Fruit fly (Drosophila melanogaster): Measurements from ENCODE around the gene t-cup.

t-cup gene

DNA sequence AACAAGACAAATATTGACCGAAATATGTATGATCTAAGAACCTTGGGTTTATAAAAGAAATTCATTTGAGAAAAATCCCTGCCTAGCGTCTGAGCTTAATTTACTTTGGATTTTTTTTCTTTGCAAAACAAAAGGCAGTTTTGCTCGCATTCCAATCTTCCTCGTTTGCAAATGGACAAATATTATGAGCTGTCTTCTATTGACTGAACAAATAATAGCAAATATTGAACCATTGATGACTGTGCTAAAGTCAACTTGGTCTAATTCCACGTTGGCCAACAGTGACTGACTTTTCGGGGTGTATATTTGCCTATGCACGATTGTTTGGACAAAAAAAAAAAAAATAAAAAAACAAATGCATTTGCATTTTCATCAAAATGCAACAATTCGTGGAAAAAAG lies 12.3 kb upstream of the t-cup start (continued):
- peak in 1 of 2 experiments; percentile 27 for TF ChIP-seq bsh (GFP tag; optimal IDR thresholded peaks at IDR 0.05)
- peak; percentile 15 for TF ChIP-seq PHDP (tag; optimal IDR thresholded peaks at IDR 0.05)
- TF ChIP-seq sr (GFP tag; IDR thresholded peaks at IDR 0.05) = peak; percentile 15; the same call in 1 of the 3 replicates
- TF ChIP-seq CG3163 (GFP tag; optimal IDR thresholded peaks at IDR 0.05) = no peak
- peak; percentile 54 for TF ChIP-seq CG11504 (tag; optimal IDR thresholded peaks at IDR 0.05)
- TF ChIP-seq CG4707 (GFP tag; optimal IDR thresholded peaks at IDR 0.05) = peak; percentile 21
- no peak for TF ChIP-seq pan (optimal IDR thresholded peaks at IDR 0.05)
- peak in 1 of 2 experiments; percentile 39 for TF ChIP-seq pan (GFP tag; optimal IDR thresholded peaks at IDR 0.05 in 1 of 2, IDR thresholded peaks at IDR 0.05 in 1 of 2)
- TF ChIP-seq Fer1 (GFP tag; optimal IDR thresholded peaks at IDR 0.05) = peak; percentile 12
- TF ChIP-seq seq (GFP tag; IDR thresholded peaks at IDR 0.05) = peak; percentile 55; the same call in 1 of the 2 replicates
- peak; percentile 15 for TF ChIP-seq CG12219 (GFP tag; optimal IDR thresholded peaks at IDR 0.05)
- TF ChIP-seq Vsx1 (GFP tag; optimal IDR thresholded peaks at IDR 0.05) = peak; percentile 19

dm6 chr2L:12508678-12509077 lies 11.5 kb upstream of the t-cup start:
- TF ChIP-seq dmrt99B (tag; optimal IDR thresholded peaks at IDR 0.05) (peak; percentile 33), lab (GFP tag; optimal IDR thresholded peaks at IDR 0.05) (peak; percentile 23), CG34376 (GFP tag; optimal IDR thresholded peaks at IDR 0.05) (peak; percentile 17), tio (GFP tag; optimal IDR thresholded peaks at IDR 0.05) (no peak), Pdp1 (GFP tag; optimal IDR thresholded peaks at IDR 0.05) (peak in 1 of 2 experiments; percentile 68), sug (tag; optimal IDR thresholded peaks at IDR 0.05) (peak; percentile 7), Eip74EF (GFP tag; optimal IDR thresholded peaks at IDR 0.05) (peak in 1 of 2 experiments; percentile 51), Lim3 (GFP tag; IDR thresholded peaks at IDR 0.05) (no peak), wek (GFP tag; optimal IDR thresholded peaks at IDR 0.05) (peak; percentile 4), exex (tag; optimal IDR thresholded peaks at IDR 0.05) (peak; percentile 65), CG12071 (GFP tag; optimal IDR thresholded peaks at IDR 0.05) (peak; percentile 3), ci (GFP tag; IDR thresholded peaks at IDR 0.05) (peak; percentile 48; the same call in 1 of the 3 replicates), gro (GFP tag; optimal IDR thresholded peaks at IDR 0.05) (peak; percentile 17), mirr (GFP tag; optimal IDR thresholded peaks at IDR 0.05) (peak; percentile 67), gcm (GFP tag; optimal IDR thresholded peaks at IDR 0.05) (peak; percentile 2), grn (GFP tag; optimal IDR thresholded peaks at IDR 0.05) (peak; percentile 88), lola (GFP tag; optimal IDR thresholded peaks at IDR 0.05) (no peak), CG8290 (GFP tag; optimal IDR thresholded peaks at IDR 0.05) (no peak), CG8290 (tag; optimal IDR thresholded peaks at IDR 0.05) (peak in 1 of 2 experiments; percentile 53), salm (tag; optimal IDR thresholded peaks at IDR 0.05) (peak; percentile 48), CG31365 (tag; optimal IDR thresholded peaks at IDR 0.05) (no peak)

DNA sequence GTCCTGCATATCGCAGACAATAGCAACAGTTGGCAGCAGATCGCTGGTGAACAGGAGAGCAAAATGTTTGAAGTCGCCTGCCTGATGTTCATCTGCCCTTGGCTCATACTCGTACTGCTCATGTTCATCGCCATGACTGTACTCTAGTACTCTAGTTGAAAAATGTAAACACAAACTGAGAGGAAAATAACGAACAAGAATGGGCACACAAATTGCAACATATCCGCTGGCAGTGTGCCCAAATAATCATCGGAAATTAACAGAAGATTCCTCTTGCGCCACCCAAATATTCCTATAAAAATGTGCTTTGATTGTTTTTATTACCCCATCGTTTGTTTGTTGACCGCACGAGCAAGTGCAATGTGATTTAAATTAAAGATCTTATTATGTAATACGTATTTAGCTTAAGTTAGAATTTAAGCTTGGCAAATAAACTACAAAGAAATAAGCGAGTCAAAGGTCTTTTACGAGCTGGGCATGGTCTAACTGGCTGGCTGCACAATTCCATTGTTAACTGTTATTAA lies 11.0 kb upstream of the t-cup start:
- TF ChIP-seq Lpt (GFP tag; optimal IDR thresholded peaks at IDR 0.05) (no peak), CG2199 (GFP tag; IDR thresholded peaks at IDR 0.05) (0 out of 3 replicates have a peak, but pooled peaks have one; percentile 5), Pdp1 (GFP tag; optimal IDR thresholded peaks at IDR 0.05) (peak in 1 of 2 experiments; percentile 31), CG10543 (GFP tag; optimal IDR thresholded peaks at IDR 0.05) (peak; percentile 5), CG4360 (GFP tag; IDR thresholded peaks at IDR 0.05) (no peak), knrl (GFP tag; IDR thresholded peaks at IDR 0.05; ENCODE audit: partially characterized antibody) (no peak), CG18619 (GFP tag; optimal IDR thresholded peaks at IDR 0.05) (no peak), CG11695 (GFP tag; IDR thresholded peaks at IDR 0.05) (no peak), shn (GFP tag; optimal IDR thresholded peaks at IDR 0.05) (no peak), fd102C (GFP tag; optimal IDR thresholded peaks at IDR 0.05) (no peak), dan (GFP tag; IDR thresholded peaks at IDR 0.05) (no peak), sug (tag; optimal IDR thresholded peaks at IDR 0.05) (no peak), CG2889 (GFP tag; IDR thresholded peaks at IDR 0.05) (no peak), gce (GFP tag; IDR thresholded peaks at IDR 0.05) (no peak), unc-4 (GFP tag; IDR thresholded peaks at IDR 0.05; ENCODE audit: partially characterized antibody) (no peak), Hsf (GFP tag; optimal IDR thresholded peaks at IDR 0.05) (no peak), CG10979 (tag; optimal IDR thresholded peaks at IDR 0.05) (no peak), CG7372 (GFP tag; IDR thresholded peaks at IDR 0.05) (no peak)
